Worm (Caenorhabditis elegans): ENCODE results near the gene B0250.8.

The B0250.8 gene

ce11 chrV:20470385-20470784 is at the start of gene B0250.8:
TSS of gene B0250.8 (minus strand) at chrV:20470485.
- TF ChIP-seq ceh-9 (tag; optimal IDR thresholded peaks at IDR 0.05), result no peak
- TF ChIP-seq ets-4 (tag; optimal IDR thresholded peaks at IDR 0.05), result no peak
- no peak for TF ChIP-seq ceh-6 (GFP tag; optimal IDR thresholded peaks at IDR 0.05)
- TF ChIP-seq hlh-6 (tag; optimal IDR thresholded peaks at IDR 0.05), result no peak
- TF ChIP-seq dmd-4 (tag; optimal IDR thresholded peaks at IDR 0.05; ENCODE audit: borderline replicate concordance), result no peak
- no peak for TF ChIP-seq nfya-1 (tag; optimal IDR thresholded peaks at IDR 0.05)
- TF ChIP-seq fkh-6 (tag; optimal IDR thresholded peaks at IDR 0.05), result no peak
- no peak for TF ChIP-seq madf-2 (tag; optimal IDR thresholded peaks at IDR 0.05)
- TF ChIP-seq hlh-13 (GFP tag; optimal IDR thresholded peaks at IDR 0.05), result no peak
- no peak for TF ChIP-seq dve-1 (tag; optimal IDR thresholded peaks at IDR 0.05)
- no peak for TF ChIP-seq T23F11.4 (GFP tag; optimal IDR thresholded peaks at IDR 0.05)
- TF ChIP-seq ceh-19 (GFP tag; optimal IDR thresholded peaks at IDR 0.05), result no peak
- no peak for TF ChIP-seq pha-2 (tag; optimal IDR thresholded peaks at IDR 0.05)
- no peak for TF ChIP-seq che-1 (tag; optimal IDR thresholded peaks at IDR 0.05)
- TF ChIP-seq pha-4 (tag; optimal IDR thresholded peaks at IDR 0.05), result no peak
- TF ChIP-seq fkh-10 (GFP tag; optimal IDR thresholded peaks at IDR 0.05), result no peak
- TF ChIP-seq fax-1 (tag; optimal IDR thresholded peaks at IDR 0.05), result no peak
- no peak for TF ChIP-seq eyg-1 (tag; optimal IDR thresholded peaks at IDR 0.05)
- TF ChIP-seq hlh-8 (tag; optimal IDR thresholded peaks at IDR 0.05), result no peak

- TF ChIP-seq ceh-14 (tag; optimal IDR thresholded peaks at IDR 0.05) (no peak), elt-2 (tag; optimal IDR thresholded peaks at IDR 0.05) (no peak), nfya-1 (tag; optimal IDR thresholded peaks at IDR 0.05) (no peak), ama-1 (optimal IDR thresholded peaks at IDR 0.05) (no peak), Y22D7AL.16 (tag; optimal IDR thresholded peaks at IDR 0.05) (no peak), K02D7.2 (tag; optimal IDR thresholded peaks at IDR 0.05) (no peak), unc-42 (tag; optimal IDR thresholded peaks at IDR 0.05) (no peak), pag-3 (tag; optimal IDR thresholded peaks at IDR 0.05; ENCODE audit: borderline replicate concordance) (no peak), ztf-16 (tag; optimal IDR thresholded peaks at IDR 0.05) (no peak), ceh-2 (tag; optimal IDR thresholded peaks at IDR 0.05) (no peak), dve-1 (tag; optimal IDR thresholded peaks at IDR 0.05) (no peak), nhr-232 (tag; optimal IDR thresholded peaks at IDR 0.05) (no peak), unc-86 (tag; optimal IDR thresholded peaks at IDR 0.05) (no peak), K09A11.1 (tag; optimal IDR thresholded peaks at IDR 0.05; ENCODE audit: insufficient read depth) (no peak), pha-4 (tag; optimal IDR thresholded peaks at IDR 0.05) (no peak)
These were observed 48.6 kb upstream of the B0250.8 start, which contains the start of gene Y38H6C.25 for ce11 chrV:20518927-20519326. TSS of gene Y38H6C.25 (plus strand) at chrV:20519227.

DNA sequence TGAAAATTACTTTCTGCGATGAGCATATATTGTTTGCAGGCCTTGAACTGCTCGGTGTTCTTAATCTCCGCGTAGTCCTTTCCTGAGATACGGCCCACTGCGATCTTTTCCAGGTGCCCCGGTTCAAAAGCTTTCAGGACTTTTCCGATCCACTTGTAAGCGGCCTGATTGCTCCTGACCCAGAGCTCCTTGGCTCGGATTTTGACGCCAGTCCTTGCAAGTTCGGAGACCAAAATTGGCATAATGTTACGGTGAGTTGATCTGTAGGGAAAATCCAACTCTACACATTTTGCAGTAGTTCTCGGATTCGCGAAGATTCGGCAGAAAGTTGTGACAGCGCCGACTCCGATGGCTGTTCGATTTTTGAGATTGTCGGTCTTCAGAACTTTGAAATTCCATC is 46.7 kb upstream of the B0250.8 start:
- TF ChIP-seq ceh-18 (tag; optimal IDR thresholded peaks at IDR 0.05) (no peak), T23F11.4 (GFP tag; optimal IDR thresholded peaks at IDR 0.05) (no peak), pag-3 (tag; optimal IDR thresholded peaks at IDR 0.05; ENCODE audit: borderline replicate concordance) (no peak), fax-1 (tag; optimal IDR thresholded peaks at IDR 0.05) (no peak), pat-9 (tag; optimal IDR thresholded peaks at IDR 0.05) (no peak), syd-9 (tag; optimal IDR thresholded peaks at IDR 0.05) (no peak), ceh-6 (GFP tag; optimal IDR thresholded peaks at IDR 0.05) (no peak), K09A11.1 (tag; optimal IDR thresholded peaks at IDR 0.05; ENCODE audit: insufficient read depth) (no peak), ceh-19 (GFP tag; optimal IDR thresholded peaks at IDR 0.05) (no peak), ceh-2 (tag; optimal IDR thresholded peaks at IDR 0.05) (no peak)

ce11 chrV:20514483-20514882 is 44.2 kb upstream of the B0250.8 start:
- no peak for TF ChIP-seq pqm-1 (tag; optimal IDR thresholded peaks at IDR 0.05)
- no peak for TF ChIP-seq ceh-9 (tag; optimal IDR thresholded peaks at IDR 0.05)
- TF ChIP-seq sox-4 (tag; optimal IDR thresholded peaks at IDR 0.05), result no peak

Measured in whole organism, late embryonic.